Worm (Caenorhabditis elegans): ENCODE results near the gene C44C10.11.

C44C10.11 gene

ce11 chrX:11661625-11662024 lies 48.5 kb downstream of the C44C10.11 start, which contains the start of gene sfxn-1.5:
Gene sfxn-1.5, minus strand, starts transcription at chrX:11661660.
- no peak for TF ChIP-seq K09A11.1 (tag; optimal IDR thresholded peaks at IDR 0.05; ENCODE audit: insufficient read depth)
- TF ChIP-seq fkh-6 (tag; optimal IDR thresholded peaks at IDR 0.05) = no peak
- TF ChIP-seq dmd-4 (tag; optimal IDR thresholded peaks at IDR 0.05; ENCODE audit: borderline replicate concordance) = no peak
- TF ChIP-seq unc-3 (GFP tag; conservative IDR thresholded peaks at IDR 0.05) = no peak
- TF ChIP-seq unc-3 (tag; optimal IDR thresholded peaks at IDR 0.05) = no peak
- peak; percentile 97 for TF ChIP-seq elt-2 (tag; optimal IDR thresholded peaks at IDR 0.05)
- TF ChIP-seq nhr-232 (tag; optimal IDR thresholded peaks at IDR 0.05) = no peak
- TF ChIP-seq ref-2 (tag; optimal IDR thresholded peaks at IDR 0.05) = no peak
- TF ChIP-seq ceh-18 (tag; optimal IDR thresholded peaks at IDR 0.05) = no peak

- no peak for TF ChIP-seq Y22D7AL.16 (tag; optimal IDR thresholded peaks at IDR 0.05)
- TF ChIP-seq K09A11.1 (tag; optimal IDR thresholded peaks at IDR 0.05; ENCODE audit: insufficient read depth) = no peak
- TF ChIP-seq nhr-232 (tag; optimal IDR thresholded peaks at IDR 0.05) = no peak
- TF ChIP-seq unc-55 (GFP tag; optimal IDR thresholded peaks at IDR 0.05) = no peak
- TF ChIP-seq ceh-24 (tag; optimal IDR thresholded peaks at IDR 0.05) = no peak
- TF ChIP-seq ttx-3 (tag; optimal IDR thresholded peaks at IDR 0.05) = no peak
- TF ChIP-seq ceh-14 (tag; optimal IDR thresholded peaks at IDR 0.05) = no peak
- no peak for TF ChIP-seq hlh-8 (tag; optimal IDR thresholded peaks at IDR 0.05)
- TF ChIP-seq pha-4 (tag; optimal IDR thresholded peaks at IDR 0.05) = no peak
Measured at ce11 chrX:11658331-11658730, 51.8 kb downstream of the C44C10.11 start, which contains the start of gene T04F8.3. Gene T04F8.3, plus strand, starts transcription at chrX:11658631.
